Worm (Caenorhabditis elegans) whole organism, L4/young adult: ENCODE results near the gene nhr-132.

Source experiments
- dao-5 ChIP-seq: sonication (generic microtip); optimal IDR thresholded peaks from 2 replicates; lab custom pipeline; 2016; ENCODE audit warnings: missing genotype, missing genetic modification characterization, moderate library complexity, missing compliant biosample characterization
- him-1 ChIP-seq: sonication (generic microtip); optimal IDR thresholded peaks from 2 replicates; lab custom pipeline; 2016; ENCODE audit warnings: missing genotype, missing genetic modification reagents, missing genetic modification characterization, missing compliant biosample characterization

DNA sequence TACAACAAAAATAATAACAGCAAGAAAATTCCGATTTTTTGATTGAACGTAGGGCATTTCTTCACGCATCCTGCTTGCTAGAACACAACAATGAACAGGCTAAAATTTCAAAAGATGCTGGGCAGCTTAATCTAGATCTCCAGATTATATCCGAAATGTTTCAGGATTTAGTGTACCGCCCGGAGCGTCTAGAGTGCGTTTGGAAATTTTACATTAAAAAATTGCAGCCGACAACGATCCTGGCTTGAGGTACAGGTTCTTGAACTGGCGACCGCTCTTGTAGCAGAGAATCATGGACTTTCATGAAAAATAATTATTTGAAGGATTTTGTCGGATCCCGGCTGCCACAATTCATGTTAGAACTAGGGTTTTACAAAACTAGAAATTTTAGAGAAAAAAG lies 13.7 kb downstream of the nhr-132 start, which contains the start of gene C14C6.6:
- TF ChIP-seq dao-5 (no peak), him-1 (tag; lab: Kevin White, UChicago) (no peak)
